Worm (Caenorhabditis elegans) whole organism, L2 larva: Measurements from ENCODE around the gene ZK354.6.

Experiments
- ama-1 ChIP-seq: fragments of 150-350 bp; optimal IDR thresholded peaks from 2 replicates; lab custom pipeline; 2018; ENCODE audit warnings: inconsistent platforms
- nhr-10 ChIP-seq: sonication (generic microtip); optimal IDR thresholded peaks from 2 replicates; lab custom pipeline; 2017; ENCODE audit warnings: missing biosample characterization, missing genetic modification characterization
- snpc-4 ChIP-seq: fragments of 150-350 bp; optimal IDR thresholded peaks from 2 replicates; lab custom pipeline; 2014; ENCODE audit warnings: missing biosample characterization, missing genetic modification characterization
- unc-39 ChIP-seq: fragments of 150-350 bp; optimal IDR thresholded peaks from 2 replicates; lab custom pipeline; 2014; ENCODE audit warnings: missing biosample characterization, missing genetic modification characterization
- unc-62 ChIP-seq: fragments of 150-350 bp; optimal IDR thresholded peaks from 2 replicates; lab custom pipeline; 2014; ENCODE audit warnings: missing biosample characterization, missing genetic modification reagents, missing genetic modification characterization
- ztf-4 ChIP-seq: fragments of 150-350 bp; optimal IDR thresholded peaks from 2 replicates; lab custom pipeline; 2014; ENCODE audit warnings: missing biosample characterization, missing genetic modification characterization

DNA sequence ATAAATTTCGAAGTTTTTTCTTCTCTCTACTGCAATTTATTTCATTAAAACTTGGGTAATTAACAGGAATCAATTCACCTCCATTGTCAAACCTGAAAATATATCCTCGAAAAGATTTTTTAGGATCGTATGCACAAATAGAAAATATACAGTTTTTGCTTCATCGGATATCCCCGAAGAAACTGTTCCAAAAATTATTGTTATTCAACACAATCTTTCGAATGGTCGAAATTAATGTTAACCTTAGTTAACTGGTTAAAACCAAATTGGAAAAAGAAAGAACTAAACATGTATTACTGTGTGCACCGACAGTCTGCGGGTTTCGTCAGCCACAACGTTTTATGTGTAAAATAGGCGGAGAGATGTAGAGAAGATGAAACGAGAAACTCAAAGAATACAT, 19.8 kb upstream of the ZK354.6 start:
- TF ChIP-seq nhr-10 (tag; lab: Kevin White, UChicago) (no peak), snpc-4 (peak; percentile 95), ztf-4 (tag; lab: Kevin White, UChicago) (no peak), ama-1 (lab: Kevin White, UChicago) (peak; percentile 87), unc-39 (tag; lab: Kevin White, UChicago) (no peak), unc-62 (GFP tag; lab: Kevin White, UChicago) (no peak)
